Fruit fly (Drosophila melanogaster): ENCODE data around the gene sNPF.

- TF ChIP-seq cyc (GFP tag; optimal IDR thresholded peaks at IDR 0.05) (no peak), CG11762 (GFP tag; optimal IDR thresholded peaks at IDR 0.05; ENCODE audit: insufficient read depth) (no peak), eg (GFP tag; IDR thresholded peaks at IDR 0.05) (no peak)
These were observed 37.8 kb downstream of the sNPF start, which contains the start of gene vls for dm6 chr2L:20065516-20065915.
